Worm (Caenorhabditis elegans) whole organism, late embryonic: Measurements from ENCODE around the gene C35D10.5.

Experiments
- K02D7.2 ChIP-seq: sonication (generic microtip); optimal IDR thresholded peaks from 2 replicates; lab custom pipeline; 2017; ENCODE audit warnings: mild to moderate bottlenecking, missing genetic modification characterization, missing compliant biosample characterization
- T23F11.4 ChIP-seq: fragments of 200-800 bp; sonication (Bioruptor generic); optimal IDR thresholded peaks from 2 replicates; lab custom pipeline; 2018; ENCODE audit warnings: mild to moderate bottlenecking, missing genetic modification characterization, missing compliant biosample characterization
- Y22D7AL.16 ChIP-seq: sonication (generic microtip); optimal IDR thresholded peaks from 2 replicates; lab custom pipeline; 2016; ENCODE audit warnings: missing genetic modification characterization, missing compliant biosample characterization
- ama-1 ChIP-seq: fragments of 150-350 bp; optimal IDR thresholded peaks from 2 replicates; lab custom pipeline; 2014
- ceh-19 ChIP-seq: fragments of 200-800 bp; sonication (Bioruptor generic); optimal IDR thresholded peaks from 2 replicates; lab custom pipeline; 2018; ENCODE audit warnings: mild to moderate bottlenecking, missing genetic modification characterization, missing compliant biosample characterization
- ceh-2 ChIP-seq: sonication (generic microtip); optimal IDR thresholded peaks from 2 replicates; lab custom pipeline; 2016; ENCODE audit warnings: missing genotype, missing genetic modification characterization, missing compliant biosample characterization
- ceh-22 ChIP-seq: sonication (generic microtip); optimal IDR thresholded peaks from 2 replicates; lab custom pipeline; 2017; ENCODE audit warnings: missing biosample characterization, missing genetic modification characterization
- ceh-24 ChIP-seq: sonication (generic microtip); optimal IDR thresholded peaks from 2 replicates; lab custom pipeline; 2016; ENCODE audit warnings: mild to moderate bottlenecking, missing genetic modification characterization, missing compliant biosample characterization
- ceh-30 ChIP-seq: fragments of 150-350 bp; optimal IDR thresholded peaks from 2 replicates; lab custom pipeline; 2014; ENCODE audit warnings: missing biosample characterization, missing genetic modification characterization
- ceh-45 ChIP-seq: fragments of 200-800 bp; sonication (Bioruptor generic); IDR thresholded peaks from 2 replicates; pipeline ENCODE4 v1.3.6; 2022; ENCODE audit warnings: missing genetic modification reagents, missing genetic modification characterization, missing compliant biosample characterization
- ceh-48 ChIP-seq: sonication (generic microtip); optimal IDR thresholded peaks from 2 replicates; lab custom pipeline; 2016; ENCODE audit warnings: missing genetic modification characterization, inconsistent platforms, missing compliant biosample characterization
- ceh-9 ChIP-seq: sonication (generic microtip); optimal IDR thresholded peaks from 2 replicates; lab custom pipeline; 2016; ENCODE audit warnings: mild to moderate bottlenecking, missing genetic modification characterization, inconsistent platforms, missing compliant biosample characterization
- dmd-4 ChIP-seq: sonication (generic microtip); optimal IDR thresholded peaks from 2 replicates; lab custom pipeline; 2016; ENCODE audit warnings: borderline replicate concordance, missing genetic modification characterization, missing compliant biosample characterization
- dve-1 ChIP-seq: sonication (generic microtip); optimal IDR thresholded peaks from 2 replicates; lab custom pipeline; 2017; ENCODE audit warnings: antibody characterized with exemption, mild to moderate bottlenecking, missing genetic modification characterization, missing compliant biosample characterization
- elt-2 ChIP-seq: sonication (generic microtip); optimal IDR thresholded peaks from 2 replicates; lab custom pipeline; 2016; ENCODE audit warnings: missing genetic modification reagents, missing genetic modification characterization, missing compliant biosample characterization
- ets-4 ChIP-seq: sonication (generic microtip); optimal IDR thresholded peaks from 2 replicates; lab custom pipeline; 2016; ENCODE audit warnings: missing genetic modification characterization, missing compliant biosample characterization
- hlh-13 ChIP-seq: fragments of 200-800 bp; sonication (Bioruptor generic); optimal IDR thresholded peaks from 2 replicates; lab custom pipeline; 2018; ENCODE audit warnings: mild to moderate bottlenecking, missing genetic modification characterization, missing compliant biosample characterization
- lim-6 ChIP-seq: sonication (generic microtip); optimal IDR thresholded peaks from 2 replicates; lab custom pipeline; 2016; ENCODE audit warnings: missing genetic modification characterization, missing compliant biosample characterization
- nfya-1 ChIP-seq: sonication (generic microtip); optimal IDR thresholded peaks from 2 replicates; lab custom pipeline; 2017; ENCODE audit warnings: missing genetic modification characterization, mild to moderate bottlenecking, missing compliant biosample characterization, antibody characterized with exemption, moderate library complexity
- nhr-232 ChIP-seq: sonication (generic microtip); optimal IDR thresholded peaks from 2 replicates; lab custom pipeline; 2016; ENCODE audit warnings: missing genetic modification characterization, missing compliant biosample characterization
- npax-4 ChIP-seq: sonication (generic microtip); optimal IDR thresholded peaks from 2 replicates; lab custom pipeline; 2016; ENCODE audit warnings: missing genetic modification characterization, missing compliant biosample characterization
- odd-2 ChIP-seq: sonication (generic microtip); optimal IDR thresholded peaks from 2 replicates; lab custom pipeline; 2017; ENCODE audit warnings: antibody characterized with exemption, mild to moderate bottlenecking, missing genetic modification characterization, missing compliant biosample characterization
- pax-1 ChIP-seq: fragments of 150-350 bp; optimal IDR thresholded peaks from 2 replicates; lab custom pipeline; 2014; ENCODE audit warnings: missing biosample characterization, missing genetic modification characterization
- pha-2 ChIP-seq: sonication (generic microtip); optimal IDR thresholded peaks from 2 replicates; lab custom pipeline; 2017; ENCODE audit warnings: mild to moderate bottlenecking, missing genetic modification characterization, missing compliant biosample characterization
- pha-4 ChIP-seq: fragments of 150-350 bp; optimal IDR thresholded peaks from 2 replicates; lab custom pipeline; 2018; ENCODE audit warnings: missing biosample characterization, missing genetic modification reagents, missing genetic modification characterization
- pqm-1 ChIP-seq: sonication (generic microtip); optimal IDR thresholded peaks from 2 replicates; lab custom pipeline; 2016; ENCODE audit warnings: missing genetic modification characterization, missing compliant biosample characterization
- pros-1 ChIP-seq: fragments of 150-350 bp; optimal IDR thresholded peaks from 2 replicates; lab custom pipeline; 2014; ENCODE audit warnings: missing biosample characterization, missing genetic modification reagents, missing genetic modification characterization
- ref-2 ChIP-seq: sonication (generic microtip); optimal IDR thresholded peaks from 2 replicates; lab custom pipeline; 2016; ENCODE audit warnings: missing genetic modification characterization, missing compliant biosample characterization
- rnt-1 ChIP-seq: sonication (generic microtip); optimal IDR thresholded peaks from 2 replicates; lab custom pipeline; 2016; ENCODE audit warnings: missing genetic modification characterization, missing compliant biosample characterization
- sox-2 ChIP-seq: fragments of 200-800 bp; sonication (Bioruptor generic); IDR thresholded peaks from 2 replicates; pipeline ENCODE4 v1.3.6; 2022; ENCODE audit warnings: missing genetic modification reagents, missing genetic modification characterization, missing compliant biosample characterization
- syd-9 ChIP-seq: sonication (generic microtip); optimal IDR thresholded peaks from 2 replicates; lab custom pipeline; 2016; ENCODE audit warnings: mild to moderate bottlenecking, missing genetic modification characterization, moderate library complexity, missing compliant biosample characterization
- ttx-3 ChIP-seq: sonication (generic microtip); optimal IDR thresholded peaks from 2 replicates; lab custom pipeline; 2016; ENCODE audit warnings: missing genetic modification reagents, missing genetic modification characterization, missing compliant biosample characterization
- unc-3 ChIP-seq, 2 experiments: fragments of 200-800 bp in 1 of 2; sonication (Bioruptor generic) in 1 of 2; sonication (generic microtip) in 1 of 2; conservative IDR thresholded peaks in 1 of 2; optimal IDR thresholded peaks in 1 of 2; 2 replicates each; pipeline versions ENCODE4 v1.3.6 to Lab custom; 2016 to 2022; ENCODE audit warnings: missing compliant biosample characterization in 2 of 2, missing genetic modification characterization in 2 of 2, missing genetic modification reagents in 1 of 2
- unc-42 ChIP-seq: sonication (generic microtip); optimal IDR thresholded peaks from 2 replicates; lab custom pipeline; 2016; ENCODE audit warnings: missing genotype, missing genetic modification characterization, missing compliant biosample characterization
- unc-55 ChIP-seq: sonication (generic microtip); optimal IDR thresholded peaks from 2 replicates; lab custom pipeline; 2017; ENCODE audit warnings: missing biosample characterization, missing genetic modification reagents, missing genetic modification characterization
- unc-86 ChIP-seq: sonication (generic microtip); optimal IDR thresholded peaks from 2 replicates; lab custom pipeline; 2016; ENCODE audit warnings: missing genetic modification characterization, missing compliant biosample characterization
- zip-5 ChIP-seq: sonication (generic microtip); optimal IDR thresholded peaks from 2 replicates; lab custom pipeline; 2016; ENCODE audit warnings: missing genetic modification characterization, missing compliant biosample characterization
- ztf-16 ChIP-seq: sonication (generic microtip); optimal IDR thresholded peaks from 2 replicates; lab custom pipeline; 2017; ENCODE audit warnings: missing genetic modification characterization, missing compliant biosample characterization

The C35D10.5 gene

ce11 chrIII:4879445-4879844, 17.3 kb downstream of the C35D10.5 start, which contains the start of gene C35D10.1:
TSS of gene C35D10.1 (plus strand) at chrIII:4879745.
- TF ChIP-seq npax-4 (tag; lab: Kevin White, UChicago) (no peak), lim-6 (no peak), pax-1 (tag; lab: Kevin White, UChicago) (no peak), syd-9 (tag; lab: Kevin White, UChicago) (no peak), ama-1 (no peak), ceh-9 (tag; lab: Kevin White, UChicago) (no peak), rnt-1 (tag; lab: Kevin White, UChicago) (no peak), sox-2 (GFP tag; lab: Robert Waterston, UW) (no peak), ref-2 (no peak), pqm-1 (no peak), ceh-30 (no peak), dve-1 (tag; lab: Kevin White, UChicago) (no peak), T23F11.4 (no peak), nfya-1 (tag; lab: Kevin White, UChicago) (no peak)

- TF ChIP-seq ttx-3 (no peak), ceh-48 (tag; lab: Kevin White, UChicago) (no peak), nhr-232 (tag; lab: Kevin White, UChicago) (no peak), pha-4 (no peak), ceh-19 (GFP tag; lab: Kevin White, UChicago) (no peak), elt-2 (tag; lab: Kevin White, UChicago) (no peak), Y22D7AL.16 (tag; lab: Kevin White, UChicago) (no peak)
These were observed 19.8 kb downstream of the C35D10.5 start for ce11 chrIII:4881955-4882354.

- TF ChIP-seq unc-42 (no peak), K02D7.2 (tag; lab: Kevin White, UChicago) (no peak), ztf-16 (no peak), dmd-4 (tag; lab: Kevin White, UChicago) (no peak), ceh-2 (tag; lab: Kevin White, UChicago) (no peak), ceh-45 (GFP tag; lab: Robert Waterston, UW) (no peak), zip-5 (tag; lab: Kevin White, UChicago) (no peak), unc-55 (no peak), unc-3 (GFP tag; conservative IDR thresholded peaks at IDR 0.05; lab: Robert Waterston, UW) (no peak), unc-3 (tag; optimal IDR thresholded peaks at IDR 0.05; lab: Kevin White, UChicago) (no peak), ttx-3 (no peak), ceh-24 (tag; lab: Kevin White, UChicago) (no peak), ets-4 (tag; lab: Kevin White, UChicago) (no peak), pha-2 (no peak), ceh-22 (tag; lab: Kevin White, UChicago) (no peak), odd-2 (tag; lab: Kevin White, UChicago) (no peak)
These were observed 21.3 kb downstream of the C35D10.5 start, which contains the start of gene clec-5 for ce11 chrIII:4883429-4883828. TSS of gene clec-5 (minus strand) at chrIII:4883606.

DNA sequence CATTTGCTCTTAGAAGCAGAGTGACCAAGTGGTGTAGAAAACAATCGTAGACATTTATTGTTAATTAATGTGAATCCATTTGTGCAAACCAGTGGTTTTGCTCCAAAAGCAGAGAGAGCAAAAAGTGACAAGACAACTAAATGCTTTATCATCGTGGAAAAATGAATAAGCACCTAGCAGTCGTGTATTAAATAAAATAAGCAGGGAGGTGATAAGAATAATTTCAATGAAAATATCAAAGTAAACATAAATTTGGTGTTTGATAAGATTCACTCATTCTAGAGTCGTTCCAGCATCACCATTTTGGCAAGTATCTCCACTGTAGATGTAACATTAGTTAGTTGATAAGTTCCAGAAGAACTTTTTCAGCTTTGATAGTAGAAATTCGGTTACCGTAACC, 25.1 kb downstream of the C35D10.5 start, which contains the start of gene clec-6:
TSS of gene clec-6 (minus strand) at position 154 of the 400 bp plus-strand sequence.
- no peak for TF ChIP-seq unc-86 (tag; lab: Kevin White, UChicago)

DNA sequence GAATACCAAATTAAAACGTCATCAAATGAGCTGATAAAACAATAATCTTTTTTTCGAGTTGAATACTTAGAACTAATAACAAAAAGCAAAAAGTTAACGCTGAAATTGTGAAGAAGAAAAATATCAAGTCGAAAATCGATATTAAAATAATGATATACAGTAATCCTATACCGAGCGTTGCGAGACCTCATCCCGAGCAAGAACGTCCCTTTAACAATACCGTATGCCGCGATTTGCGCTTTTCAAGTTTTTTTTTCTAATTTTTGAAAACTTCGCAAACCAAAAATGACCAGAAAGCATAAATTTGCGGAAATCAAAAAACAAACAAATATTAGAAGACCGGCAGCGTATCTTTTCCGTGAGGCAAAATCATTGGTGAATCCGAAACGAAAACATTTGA, 28.8 kb downstream of the C35D10.5 start, which contains the start of gene F26F4.5:
TSS of gene F26F4.5 (minus strand) at position 256 of the 400 bp plus-strand sequence.
- no peak for TF ChIP-seq pros-1 (tag; lab: Kevin White, UChicago)
- no peak for TF ChIP-seq ceh-9 (tag; lab: Kevin White, UChicago)
- no peak for TF ChIP-seq hlh-13
- no peak for TF ChIP-seq ets-4 (tag; lab: Kevin White, UChicago)
- TF ChIP-seq dmd-4 (tag; lab: Kevin White, UChicago): no peak
